2 fruit fly cellular contexts compared by ENCODE assay signal in the genomic region with DNA sequence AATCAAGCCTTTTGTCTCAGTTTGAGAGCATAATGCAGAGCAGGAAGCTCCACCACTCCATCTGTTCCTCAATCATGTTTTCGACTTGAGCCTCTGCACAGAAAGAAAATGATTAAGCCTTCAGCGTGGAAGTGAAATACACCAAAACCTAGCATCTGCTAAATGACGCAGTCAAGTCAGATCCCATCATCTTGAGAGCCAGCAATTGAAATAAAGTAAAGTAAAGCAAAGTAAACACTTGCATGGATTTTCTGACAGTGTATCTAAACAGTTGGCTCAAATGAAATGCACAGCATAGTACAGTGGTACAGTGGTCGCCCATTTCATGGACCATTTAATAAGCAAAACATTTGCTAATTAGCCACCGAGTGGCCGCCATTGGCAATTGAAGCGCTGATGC.
TF ChIP-seq lines count a peak whose summit lies in the region.

No protein-coding gene starts in this region.

- TF ChIP-seq CTCF in whole organism, embryonic (GFP tag; optimal IDR thresholded peaks at IDR 0.05; lab: Kevin White, UChicago) = no peak

TF ChIP-seq in whole organism, embryonic, 481 proteins besides CTCF, POLR2A, EP300 and RAD21 (continues in another document):
- no peak for TF ChIP-seq zfh2 (GFP tag; optimal IDR thresholded peaks at IDR 0.05; lab: Kevin White, UChicago)
- no peak for TF ChIP-seq MESR4 (GFP tag; optimal IDR thresholded peaks at IDR 0.05; lab: Kevin White, UChicago)
- no peak for TF ChIP-seq CG17385 (GFP tag; optimal IDR thresholded peaks at IDR 0.05; lab: Kevin White, UChicago)
- TF ChIP-seq ttk (GFP tag; IDR thresholded peaks at IDR 0.05; lab: Robert Waterston, UW) = 0 out of 2 replicates have a peak, but pooled peaks have one; percentile 20
- TF ChIP-seq Atf3 (GFP tag; optimal IDR thresholded peaks at IDR 0.05; lab: Kevin White, UChicago) = no peak
- TF ChIP-seq CG33557 (GFP tag; optimal IDR thresholded peaks at IDR 0.05; lab: Kevin White, UChicago) = no peak
- no peak for TF ChIP-seq CG8388 (GFP tag; optimal IDR thresholded peaks at IDR 0.05; lab: Kevin White, UChicago)
- TF ChIP-seq row (GFP tag; IDR thresholded peaks at IDR 0.05; lab: Robert Waterston, UW) = peak; percentile 42; the same call in 2 of the 3 replicates
- no peak for TF ChIP-seq chm (GFP tag; IDR thresholded peaks at IDR 0.05; lab: Robert Waterston, UW)
- TF ChIP-seq CG31441 (GFP tag; IDR thresholded peaks at IDR 0.05; lab: Robert Waterston, UW) = no peak
- TF ChIP-seq unc-4 (GFP tag; IDR thresholded peaks at IDR 0.05; lab: Robert Waterston, UW; ENCODE audit: partially characterized antibody) = no peak
- no peak for TF ChIP-seq Sry-δ (GFP tag; optimal IDR thresholded peaks at IDR 0.05; lab: Kevin White, UChicago)
- no peak for TF ChIP-seq HLH4C (GFP tag; IDR thresholded peaks at IDR 0.05; lab: Robert Waterston, UW; ENCODE audit: partially characterized antibody)
- TF ChIP-seq cg (GFP tag; optimal IDR thresholded peaks at IDR 0.05; lab: Kevin White, UChicago) = no peak
- TF ChIP-seq mam (GFP tag; optimal IDR thresholded peaks at IDR 0.05; lab: Kevin White, UChicago) = no peak
- TF ChIP-seq CG10543 (GFP tag; optimal IDR thresholded peaks at IDR 0.05; lab: Kevin White, UChicago) = no peak
- TF ChIP-seq chn (GFP tag; optimal IDR thresholded peaks at IDR 0.05; lab: Kevin White, UChicago) = no peak
- no peak for TF ChIP-seq CG31365 (tag; optimal IDR thresholded peaks at IDR 0.05; lab: Kevin White, UChicago)
- TF ChIP-seq Dbx (GFP tag; IDR thresholded peaks at IDR 0.05; lab: Robert Waterston, UW) = no peak
- TF ChIP-seq Mad (GFP tag; optimal IDR thresholded peaks at IDR 0.05; lab: Kevin White, UChicago) = no peak
- TF ChIP-seq CG2875 (GFP tag; optimal IDR thresholded peaks at IDR 0.05; lab: Kevin White, UChicago) = no peak
- no peak for TF ChIP-seq klu (GFP tag; IDR thresholded peaks at IDR 0.05; lab: Robert Waterston, UW)
- peak; percentile 21 for TF ChIP-seq dmrt99B (tag; optimal IDR thresholded peaks at IDR 0.05; lab: Kevin White, UChicago)
- no peak for TF ChIP-seq D19A (tag; optimal IDR thresholded peaks at IDR 0.05; lab: Kevin White, UChicago)
- TF ChIP-seq Vsx1 (GFP tag; optimal IDR thresholded peaks at IDR 0.05; lab: Kevin White, UChicago) = no peak
- TF ChIP-seq CG4617 (GFP tag; optimal IDR thresholded peaks at IDR 0.05; lab: Kevin White, UChicago; ENCODE audit: borderline replicate concordance) = no peak
- no peak for TF ChIP-seq Drgx (GFP tag; IDR thresholded peaks at IDR 0.05; lab: Robert Waterston, UW)
- peak; percentile 9 for TF ChIP-seq CG12769 (tag; optimal IDR thresholded peaks at IDR 0.05; lab: Kevin White, UChicago)
- TF ChIP-seq Chrac-16 (GFP tag; optimal IDR thresholded peaks at IDR 0.05; lab: Kevin White, UChicago) = no peak
- TF ChIP-seq sisA (GFP tag; IDR thresholded peaks at IDR 0.05; lab: Robert Waterston, UW) = no peak
- TF ChIP-seq NC2α (GFP tag; optimal IDR thresholded peaks at IDR 0.05; lab: Kevin White, UChicago) = no peak
- TF ChIP-seq CG11504 (tag; optimal IDR thresholded peaks at IDR 0.05; lab: Kevin White, UChicago) = peak; percentile 33
- peak; percentile 27 for TF ChIP-seq CG1603 (tag; optimal IDR thresholded peaks at IDR 0.05; lab: Kevin White, UChicago)
- no peak for TF ChIP-seq Meics (GFP tag; optimal IDR thresholded peaks at IDR 0.05; lab: Kevin White, UChicago)
- no peak for TF ChIP-seq slou (GFP tag; optimal IDR thresholded peaks at IDR 0.05; lab: Kevin White, UChicago)
- TF ChIP-seq sens (GFP tag; lab: Kevin White, UChicago) = peak; percentile 62
- no peak for TF ChIP-seq CG14860 (GFP tag; IDR thresholded peaks at IDR 0.05; lab: Robert Waterston, UW; ENCODE audit: partially characterized antibody)
- TF ChIP-seq Hr39 (optimal IDR thresholded peaks at IDR 0.05; lab: Kevin White, UChicago) = no peak
- TF ChIP-seq CG3838 (GFP tag; optimal IDR thresholded peaks at IDR 0.05; lab: Kevin White, UChicago) = no peak
- peak; percentile 16 for TF ChIP-seq CG2120 (GFP tag; optimal IDR thresholded peaks at IDR 0.05; lab: Kevin White, UChicago)
- 0 out of 2 replicates have a peak, but pooled peaks have one; percentile 9 for TF ChIP-seq CG32772 (GFP tag; IDR thresholded peaks at IDR 0.05; lab: Robert Waterston, UW)
- TF ChIP-seq Ptx1 (GFP tag; IDR thresholded peaks at IDR 0.05; lab: Robert Waterston, UW) = 0 out of 2 replicates have a peak, but pooled peaks have one; percentile 16
- no peak for TF ChIP-seq CG12942 (GFP tag; optimal IDR thresholded peaks at IDR 0.05; lab: Kevin White, UChicago)
- no peak for TF ChIP-seq tgo (GFP tag; IDR thresholded peaks at IDR 0.05; lab: Robert Waterston, UW)

TF ChIP-seq in whole organism, prepupa, 60 proteins besides CTCF, POLR2A, EP300 and RAD21:
- TF ChIP-seq Ets21C (GFP tag; optimal IDR thresholded peaks at IDR 0.05; lab: Kevin White, UChicago) = no peak
- 0 out of 3 replicates have a peak, but pooled peaks have one; percentile 23 for TF ChIP-seq CG6163 (GFP tag; IDR thresholded peaks at IDR 0.05; lab: Robert Waterston, UW)
